Fruit fly (Drosophila melanogaster) whole organism, embryonic: ENCODE measurements around the gene CG10725.

Experiments used
- BtbVII ChIP-seq: fragments of 200-800 bp; sonication (Bioruptor generic); optimal IDR thresholded peaks from 3 replicates; lab custom pipeline; 2017; ENCODE audit warnings: missing biosample characterization, mild to moderate bottlenecking, missing genetic modification characterization
- CG11093 ChIP-seq: fragments of 200-800 bp; sonication (Bioruptor generic); IDR thresholded peaks from 3 replicates; pipeline ENCODE4 v1.3.6; 2022; ENCODE audit warnings: missing biosample characterization, missing genetic modification characterization
- CG11696 ChIP-seq: fragments of 200-800 bp; sonication (Bioruptor generic); IDR thresholded peaks from 2 replicates; pipeline ENCODE4 v1.3.6; 2022; ENCODE audit warnings: missing biosample characterization, missing genetic modification characterization
- CG12071 ChIP-seq: fragments of 200-800 bp; sonication (Bioruptor generic); optimal IDR thresholded peaks from 3 replicates; lab custom pipeline; 2018; ENCODE audit warnings: missing biosample characterization, mild to moderate bottlenecking, missing genetic modification characterization
- CG12299 ChIP-seq: fragments of 200-800 bp; sonication (Bioruptor generic); optimal IDR thresholded peaks from 2 replicates; lab custom pipeline; 2018; ENCODE audit warnings: missing biosample characterization, mild to moderate bottlenecking, missing genetic modification characterization
- CG12659 ChIP-seq: fragments of 200-800 bp; sonication (Bioruptor generic); optimal IDR thresholded peaks from 3 replicates; lab custom pipeline; 2017; ENCODE audit warnings: mild to moderate bottlenecking, missing biosample characterization, missing genetic modification reagents, missing genetic modification characterization
- CG12942 ChIP-seq: fragments of 200-800 bp; sonication (Bioruptor generic); optimal IDR thresholded peaks from 3 replicates; lab custom pipeline; 2016; ENCODE audit warnings: missing biosample characterization, missing genetic modification characterization
- CG13624 ChIP-seq: fragments of 200-800 bp; sonication (Bioruptor generic); optimal IDR thresholded peaks from 2 replicates; lab custom pipeline; 2016; ENCODE audit warnings: missing biosample characterization, missing genetic modification characterization
- CG14441 ChIP-seq: fragments of 200-800 bp; sonication (Bioruptor generic); IDR thresholded peaks from 2 replicates; pipeline ENCODE4 v1.3.6; 2022; ENCODE audit warnings: missing biosample characterization, missing genetic modification characterization
- CG18262 ChIP-seq: fragments of 200-800 bp; optimal IDR thresholded peaks from 3 replicates; lab custom pipeline; 2019; ENCODE audit warnings: missing biosample characterization, mild to moderate bottlenecking, missing genetic modification characterization, moderate library complexity
- CG18619 ChIP-seq: fragments of 200-800 bp; sonication (Bioruptor generic); optimal IDR thresholded peaks from 3 replicates; lab custom pipeline; 2017; ENCODE audit warnings: missing biosample characterization, mild to moderate bottlenecking, missing genetic modification characterization
- CG2678 ChIP-seq: fragments of 200-800 bp; sonication (Bioruptor generic); optimal IDR thresholded peaks from 3 replicates; lab custom pipeline; 2019; ENCODE audit warnings: missing biosample characterization, mild to moderate bottlenecking, missing genetic modification characterization, moderate library complexity
- CG3065 ChIP-seq: fragments of 200-800 bp; sonication (Bioruptor generic); optimal IDR thresholded peaks from 2 replicates; lab custom pipeline; 2016; ENCODE audit warnings: missing biosample characterization, missing genetic modification characterization
- CG3163 ChIP-seq: fragments of 200-800 bp; sonication (Bioruptor generic); optimal IDR thresholded peaks from 3 replicates; lab custom pipeline; 2016; ENCODE audit warnings: missing biosample characterization, missing genetic modification characterization
- CG32772 ChIP-seq: fragments of 200-800 bp; sonication (Bioruptor generic); IDR thresholded peaks from 2 replicates; pipeline ENCODE4 v1.3.6; 2022; ENCODE audit warnings: missing biosample characterization, missing genetic modification characterization
- CG4854 ChIP-seq: fragments of 200-800 bp; sonication (Bioruptor generic); optimal IDR thresholded peaks from 2 replicates; lab custom pipeline; 2016; ENCODE audit warnings: missing biosample characterization, missing genetic modification characterization, inconsistent platforms
- CG6254 ChIP-seq: fragments of 200-800 bp; sonication (Bioruptor generic); optimal IDR thresholded peaks from 3 replicates; lab custom pipeline; 2017; ENCODE audit warnings: mild to moderate bottlenecking, missing biosample characterization, missing genetic modification reagents, missing genetic modification characterization
- CG6683 ChIP-seq: fragments of 200-800 bp; sonication (Bioruptor generic); optimal IDR thresholded peaks from 2 replicates; lab custom pipeline; 2017; ENCODE audit warnings: missing biosample characterization, mild to moderate bottlenecking, missing genetic modification characterization, missing genetic modification reagents
- CG6791 ChIP-seq: fragments of 200-800 bp; sonication (Bioruptor generic); IDR thresholded peaks from 3 replicates; pipeline ENCODE4 v1.3.6; 2022; ENCODE audit warnings: missing biosample characterization, missing genetic modification characterization; ENCODE audit not compliant: partially characterized antibody
- CG7839 ChIP-seq: fragments of 200-800 bp; sonication (Bioruptor generic); optimal IDR thresholded peaks from 3 replicates; lab custom pipeline; 2018; ENCODE audit warnings: missing biosample characterization, mild to moderate bottlenecking, missing genetic modification characterization, moderate library complexity
- CG8924 ChIP-seq: fragments of 200-800 bp; optimal IDR thresholded peaks from 3 replicates; lab custom pipeline; 2019; ENCODE audit warnings: missing biosample characterization, mild to moderate bottlenecking, missing genetic modification characterization, moderate library complexity
- CG9797 ChIP-seq: fragments of 200-800 bp; sonication (Bioruptor generic); optimal IDR thresholded peaks from 3 replicates; lab custom pipeline; 2018; ENCODE audit warnings: missing biosample characterization, mild to moderate bottlenecking, missing genetic modification characterization
- CrebB ChIP-seq: fragments of 200-800 bp; sonication (Bioruptor generic); optimal IDR thresholded peaks from 3 replicates; lab custom pipeline; 2018; ENCODE audit warnings: missing biosample characterization, mild to moderate bottlenecking, missing genetic modification characterization
- E2f1 ChIP-seq: fragments of 200-800 bp; sonication (Bioruptor generic); IDR thresholded peaks from 2 replicates; pipeline ENCODE4 v1.3.6; 2022; ENCODE audit warnings: missing biosample characterization, missing genetic modification characterization
- HLH4C ChIP-seq: fragments of 200-800 bp; sonication (Bioruptor generic); IDR thresholded peaks from 3 replicates; pipeline ENCODE4 v1.3.6; 2022; ENCODE audit warnings: missing biosample characterization, missing genetic modification characterization; ENCODE audit not compliant: partially characterized antibody
- HLH54F ChIP-seq: fragments of 200-800 bp; sonication (Bioruptor generic); optimal IDR thresholded peaks from 3 replicates; lab custom pipeline; 2016; ENCODE audit warnings: missing biosample characterization, missing genetic modification characterization
- HmgZ ChIP-seq: fragments of 200-800 bp; sonication (Bioruptor generic); optimal IDR thresholded peaks from 2 replicates; lab custom pipeline; 2018; ENCODE audit warnings: missing biosample characterization, mild to moderate bottlenecking, missing genetic modification characterization
- Hr3 ChIP-seq: fragments of 200-800 bp; sonication (Bioruptor generic); optimal IDR thresholded peaks from 3 replicates; lab custom pipeline; 2016; ENCODE audit warnings: missing biosample characterization, missing genetic modification characterization
- Neu2 ChIP-seq: fragments of 200-800 bp; sonication (Bioruptor generic); optimal IDR thresholded peaks from 3 replicates; lab custom pipeline; 2016; ENCODE audit warnings: missing biosample characterization, missing genetic modification characterization, borderline replicate concordance
- Ravus ChIP-seq: fragments of 200-800 bp; sonication (Bioruptor generic); IDR thresholded peaks from 2 replicates; pipeline ENCODE4 v1.3.6; 2022; ENCODE audit warnings: missing biosample characterization, missing genetic modification characterization
- Stat92E ChIP-seq, 3 experiments: fragments of >200 bp in 2 of 3; fragments of 200-800 bp in 1 of 3; sonication (Bioruptor generic) in 1 of 3; optimal IDR thresholded peaks; 2 replicates each; lab custom pipeline; 2017 to 2019; ENCODE audit warnings: missing biosample characterization in 3 of 3, missing genetic modification characterization in 3 of 3, mild to moderate bottlenecking in 1 of 3, moderate library complexity in 1 of 3
- Trl ChIP-seq, 3 experiments: fragments of >200 bp in 2 of 3; fragments of 200-800 bp in 1 of 3; sonication (Bioruptor generic) in 1 of 3; optimal IDR thresholded peaks; 2 replicates in 1 of 3; 3 replicates in 2 of 3; lab custom pipeline; 2016 to 2017; ENCODE audit warnings: missing biosample characterization in 1 of 3, missing genetic modification characterization in 1 of 3
- ab ChIP-seq: fragments of 200-800 bp; sonication (Bioruptor generic); optimal IDR thresholded peaks from 2 replicates; lab custom pipeline; 2016; ENCODE audit warnings: missing biosample characterization, missing genetic modification characterization
- amos ChIP-seq: fragments of 200-800 bp; sonication (Bioruptor generic); IDR thresholded peaks from 2 replicates; pipeline ENCODE4 v1.3.6; 2022; ENCODE audit warnings: missing biosample characterization, missing genetic modification characterization; ENCODE audit not compliant: partially characterized antibody
- cato ChIP-seq: fragments of 200-800 bp; sonication (Bioruptor generic); optimal IDR thresholded peaks from 2 replicates; lab custom pipeline; 2016; ENCODE audit warnings: missing biosample characterization, missing genetic modification characterization, borderline replicate concordance
- caup ChIP-seq: fragments of 200-800 bp; sonication (Bioruptor generic); optimal IDR thresholded peaks from 3 replicates; lab custom pipeline; 2017; ENCODE audit warnings: missing biosample characterization, mild to moderate bottlenecking, missing genetic modification characterization, moderate library complexity; ENCODE audit not compliant: severe bottlenecking
- corto ChIP-seq: fragments of 200-800 bp; sonication (Bioruptor generic); optimal IDR thresholded peaks from 2 replicates; lab custom pipeline; 2016; ENCODE audit warnings: missing biosample characterization, mild to moderate bottlenecking, missing genetic modification characterization, moderate library complexity
- crol ChIP-seq: fragments of 200-800 bp; sonication (Bioruptor generic); IDR thresholded peaks from 2 replicates; pipeline ENCODE4 v1.3.6; 2022; ENCODE audit warnings: missing biosample characterization, missing genetic modification characterization
- emc ChIP-seq: fragments of 200-800 bp; sonication (Bioruptor generic); optimal IDR thresholded peaks from 2 replicates; lab custom pipeline; 2016; ENCODE audit warnings: missing biosample characterization, missing genetic modification characterization
- ems ChIP-seq: fragments of 200-800 bp; sonication (Bioruptor generic); optimal IDR thresholded peaks from 3 replicates; lab custom pipeline; 2016; ENCODE audit warnings: missing biosample characterization, missing genetic modification characterization
- gfzf ChIP-seq: fragments of 200-800 bp; sonication (Bioruptor generic); optimal IDR thresholded peaks from 2 replicates; lab custom pipeline; 2016; ENCODE audit warnings: missing biosample characterization, mild to moderate bottlenecking, missing genetic modification characterization, moderate library complexity
- jing ChIP-seq: fragments of 200-800 bp; sonication (Bioruptor generic); optimal IDR thresholded peaks from 2 replicates; lab custom pipeline; 2018; ENCODE audit warnings: missing biosample characterization, mild to moderate bottlenecking, missing genetic modification characterization
- phol ChIP-seq: fragments of 200-800 bp; sonication (Bioruptor generic); optimal IDR thresholded peaks from 3 replicates; lab custom pipeline; 2018; ENCODE audit warnings: missing biosample characterization, mild to moderate bottlenecking, missing genetic modification characterization, moderate library complexity
- ro ChIP-seq: fragments of 200-800 bp; sonication (Bioruptor generic); IDR thresholded peaks from 2 replicates; pipeline ENCODE4 v1.3.6; 2022; ENCODE audit warnings: missing biosample characterization, missing genetic modification characterization
- slou ChIP-seq: fragments of 200-800 bp; sonication (Bioruptor generic); optimal IDR thresholded peaks from 3 replicates; lab custom pipeline; 2016; ENCODE audit warnings: missing biosample characterization, missing genetic modification characterization
- slp2 ChIP-seq: fragments of 200-800 bp; sonication (Bioruptor generic); optimal IDR thresholded peaks from 2 replicates; lab custom pipeline; 2016; ENCODE audit warnings: missing biosample characterization, missing genetic modification characterization
- tna ChIP-seq: fragments of 200-800 bp; sonication (Bioruptor generic); IDR thresholded peaks from 2 replicates; pipeline ENCODE4 v1.3.6; 2022; ENCODE audit warnings: missing biosample characterization, missing genetic modification characterization; ENCODE audit not compliant: partially characterized antibody
- wdn ChIP-seq: fragments of 200-800 bp; sonication (Bioruptor generic); IDR thresholded peaks from 2 replicates; pipeline ENCODE4 v1.3.6; 2022; ENCODE audit warnings: missing biosample characterization, missing genetic modification characterization
- wek ChIP-seq: fragments of 200-800 bp; sonication (Bioruptor generic); optimal IDR thresholded peaks from 3 replicates; lab custom pipeline; 2018; ENCODE audit warnings: missing biosample characterization, mild to moderate bottlenecking, missing genetic modification characterization, moderate library complexity

The CG10725 gene

DNA sequence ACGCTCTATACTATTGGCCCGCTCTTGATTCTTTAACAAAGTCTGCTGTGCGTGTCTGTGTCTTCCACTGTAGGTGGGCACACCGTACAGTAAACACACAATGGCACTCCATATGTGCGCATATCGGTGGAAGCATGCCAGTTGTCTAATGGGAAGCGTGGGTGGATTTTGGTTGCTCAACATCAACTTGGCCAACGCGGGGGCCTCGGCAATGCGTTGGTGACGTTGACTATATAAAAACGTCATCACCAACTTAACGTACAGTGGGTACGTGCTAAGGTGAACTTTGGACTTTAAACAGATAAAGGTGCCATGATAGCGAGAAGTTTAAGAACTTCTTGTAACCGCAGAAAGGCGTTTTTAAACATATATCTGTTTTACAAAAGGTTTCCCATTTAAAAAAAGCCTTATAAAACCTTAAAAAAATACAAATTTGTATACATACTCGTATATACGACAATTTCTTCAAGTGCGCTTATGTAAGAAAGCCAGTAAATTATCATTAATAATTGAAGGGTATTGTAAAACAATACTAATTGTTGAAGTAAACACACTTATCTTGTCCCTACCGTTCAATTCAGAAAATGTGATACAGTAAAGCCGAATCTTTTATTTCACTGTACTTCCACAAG is 42.0 kb downstream of the CG10725 start (continued):
- TF ChIP-seq HLH54F (GFP tag; lab: Kevin White, UChicago): peak; percentile 52
- TF ChIP-seq ro: no peak
- no peak for TF ChIP-seq CG12942 (GFP tag; lab: Kevin White, UChicago)
- TF ChIP-seq wek (GFP tag; lab: Kevin White, UChicago): no peak
- no peak for TF ChIP-seq CG11696 (GFP tag; lab: Robert Waterston, UW)
- TF ChIP-seq BtbVII (GFP tag; lab: Kevin White, UChicago): peak; percentile 69
- no peak for TF ChIP-seq HLH4C
- no peak for TF ChIP-seq cato (GFP tag; lab: Kevin White, UChicago)
- TF ChIP-seq CG6254 (GFP tag; lab: Kevin White, UChicago): peak; percentile 17
- peak; percentile 39 for TF ChIP-seq CG13624
- TF ChIP-seq tna: no peak
- no peak for TF ChIP-seq CG32772
- no peak for TF ChIP-seq corto
- no peak for TF ChIP-seq slou
- TF ChIP-seq emc: no peak
- TF ChIP-seq phol: peak; percentile 48
- no peak for TF ChIP-seq CG6791 (GFP tag; lab: Robert Waterston, UW)
- TF ChIP-seq Stat92E (GFP tag; optimal IDR thresholded peaks at IDR 0.05; lab: Kevin White, UChicago): no peak
- TF ChIP-seq CG11093 (GFP tag; lab: Robert Waterston, UW): no peak
- no peak for TF ChIP-seq CG6683 (GFP tag; lab: Kevin White, UChicago)
- 0 out of 2 replicates have a peak, but pooled peaks have one; percentile 21 for TF ChIP-seq wdn (GFP tag; lab: Robert Waterston, UW)
- no peak for TF ChIP-seq CG12071
- no peak for TF ChIP-seq CG3163 (GFP tag; lab: Kevin White, UChicago)
- TF ChIP-seq CG7839 (tag; lab: Kevin White, UChicago): peak; percentile 67
- TF ChIP-seq caup (GFP tag; lab: Kevin White, UChicago): peak; percentile 52
- no peak for TF ChIP-seq CG3065 (GFP tag; lab: Kevin White, UChicago)
- TF ChIP-seq HmgZ: no peak
- TF ChIP-seq E2f1 (GFP tag; lab: Robert Waterston, UW): peak; percentile 39; the same call in 1 of the 2 replicates
- TF ChIP-seq slp2 (GFP tag; lab: Kevin White, UChicago): no peak
- TF ChIP-seq CG12299 (tag; lab: Kevin White, UChicago): no peak
- TF ChIP-seq CG4854: peak; percentile 23
- TF ChIP-seq gfzf (GFP tag; lab: Kevin White, UChicago): no peak
- TF ChIP-seq Neu2 (GFP tag; lab: Kevin White, UChicago): no peak
- no peak for TF ChIP-seq ab (GFP tag; lab: Kevin White, UChicago)
- no peak for TF ChIP-seq Ravus (GFP tag; lab: Robert Waterston, UW)
- peak; percentile 57 for TF ChIP-seq CG12659 (GFP tag; lab: Kevin White, UChicago)
- TF ChIP-seq CG14441 (GFP tag; lab: Robert Waterston, UW): peak; percentile 56
- no peak for TF ChIP-seq jing (GFP tag; lab: Kevin White, UChicago)
- TF ChIP-seq Trl (optimal IDR thresholded peaks at IDR 0.05; lab: Kevin White, UChicago): peak in 1 of 2 experiments; percentile 23
- TF ChIP-seq Trl (GFP tag; optimal IDR thresholded peaks at IDR 0.05; lab: Kevin White, UChicago): no peak
- TF ChIP-seq CG2678 (tag; lab: Kevin White, UChicago): peak; percentile 76
- peak; percentile 60 for TF ChIP-seq CG18619
- TF ChIP-seq amos (GFP tag; lab: Robert Waterston, UW): no peak
- no peak for TF ChIP-seq crol
- no peak for TF ChIP-seq CG9797 (GFP tag; lab: Kevin White, UChicago)
- TF ChIP-seq ems (GFP tag; lab: Kevin White, UChicago): peak; percentile 25
- TF ChIP-seq CG18262 (tag; lab: Kevin White, UChicago): peak; percentile 39
- TF ChIP-seq CrebB (tag; lab: Kevin White, UChicago): no peak
- TF ChIP-seq CG8924 (tag; lab: Kevin White, UChicago): peak; percentile 46
- TF ChIP-seq Hr3 (GFP tag; lab: Kevin White, UChicago): no peak
